Fruit fly (Drosophila melanogaster) whole organism, embryonic: ENCODE results near the gene Iyd.
A peak's percentile ranks its signal among the peaks of the same experiment; 100 is the strongest.

Experiments
- Ada2b ChIP-seq: fragments of 200-800 bp; sonication (Bioruptor generic); IDR thresholded peaks from 2 replicates; pipeline ENCODE4 v1.3.6; 2022; ENCODE audit warnings: missing biosample characterization, missing genetic modification characterization
- Antp ChIP-seq: fragments of 200-800 bp; sonication (Bioruptor generic); optimal IDR thresholded peaks from 3 replicates; lab custom pipeline; 2016; ENCODE audit warnings: missing biosample characterization, missing genetic modification characterization
- C15 ChIP-seq: fragments of 200-800 bp; sonication (Bioruptor generic); IDR thresholded peaks from 3 replicates; pipeline ENCODE4 v1.3.6; 2022; ENCODE audit warnings: missing biosample characterization, missing genetic modification characterization
- CG10274 ChIP-seq: fragments of 200-800 bp; sonication (Bioruptor generic); optimal IDR thresholded peaks from 3 replicates; lab custom pipeline; 2017; ENCODE audit warnings: missing biosample characterization, mild to moderate bottlenecking, missing genetic modification characterization
- CG10321 ChIP-seq: fragments of 200-800 bp; sonication (Bioruptor generic); IDR thresholded peaks from 2 replicates; pipeline ENCODE4 v1.3.6; 2022; ENCODE audit warnings: missing biosample characterization, missing genetic modification characterization
- CG10565 ChIP-seq: fragments of 200-800 bp; sonication (Bioruptor generic); optimal IDR thresholded peaks from 3 replicates; lab custom pipeline; 2016; ENCODE audit warnings: missing biosample characterization, mild to moderate bottlenecking, missing genetic modification characterization
- CG12299 ChIP-seq: fragments of 200-800 bp; sonication (Bioruptor generic); optimal IDR thresholded peaks from 2 replicates; lab custom pipeline; 2018; ENCODE audit warnings: missing biosample characterization, mild to moderate bottlenecking, missing genetic modification characterization
- CG12769 ChIP-seq: fragments of 200-800 bp; sonication (Bioruptor generic); optimal IDR thresholded peaks from 2 replicates; lab custom pipeline; 2019; ENCODE audit warnings: missing biosample characterization, mild to moderate bottlenecking, missing genetic modification characterization, moderate library complexity
- CG12942 ChIP-seq: fragments of 200-800 bp; sonication (Bioruptor generic); optimal IDR thresholded peaks from 3 replicates; lab custom pipeline; 2016; ENCODE audit warnings: missing biosample characterization, missing genetic modification characterization
- CG13296 ChIP-seq: fragments of 200-800 bp; sonication (Bioruptor generic); optimal IDR thresholded peaks from 3 replicates; lab custom pipeline; 2018; ENCODE audit warnings: missing biosample characterization, mild to moderate bottlenecking, missing genetic modification characterization
- CG1529 ChIP-seq: fragments of 200-800 bp; sonication (Bioruptor generic); optimal IDR thresholded peaks from 3 replicates; lab custom pipeline; 2018; ENCODE audit warnings: missing biosample characterization, missing genetic modification characterization
- CG15514 ChIP-seq: fragments of 200-800 bp; sonication (Bioruptor generic); optimal IDR thresholded peaks from 3 replicates; lab custom pipeline; 2017; ENCODE audit warnings: missing biosample characterization, missing genetic modification characterization, mild to moderate bottlenecking, moderate library complexity, missing genetic modification reagents
- CG18262 ChIP-seq: fragments of 200-800 bp; optimal IDR thresholded peaks from 3 replicates; lab custom pipeline; 2019; ENCODE audit warnings: missing biosample characterization, mild to moderate bottlenecking, missing genetic modification characterization, moderate library complexity
- CG3995 ChIP-seq: fragments of 200-800 bp; sonication (Bioruptor generic); optimal IDR thresholded peaks from 3 replicates; lab custom pipeline; 2016; ENCODE audit warnings: missing biosample characterization, missing genetic modification characterization
- CG5245 ChIP-seq: fragments of 200-800 bp; sonication (Bioruptor generic); optimal IDR thresholded peaks from 3 replicates; lab custom pipeline; 2016; ENCODE audit warnings: missing biosample characterization, missing genetic modification characterization
- CG7928 ChIP-seq: fragments of 200-800 bp; sonication (Bioruptor generic); optimal IDR thresholded peaks from 2 replicates; lab custom pipeline; 2017; ENCODE audit warnings: missing biosample characterization, mild to moderate bottlenecking, missing genetic modification characterization
- CG8924 ChIP-seq: fragments of 200-800 bp; optimal IDR thresholded peaks from 3 replicates; lab custom pipeline; 2019; ENCODE audit warnings: missing biosample characterization, mild to moderate bottlenecking, missing genetic modification characterization, moderate library complexity
- CG9437 ChIP-seq: fragments of 200-800 bp; sonication (Bioruptor generic); optimal IDR thresholded peaks from 2 replicates; lab custom pipeline; 2018; ENCODE audit warnings: missing biosample characterization, mild to moderate bottlenecking, missing genetic modification characterization
- Dfd ChIP-seq, 2 experiments: fragments of >200 bp; optimal IDR thresholded peaks; 2 replicates each; lab custom pipeline; 2017; ENCODE audit warnings: missing biosample characterization in 2 of 2, missing genetic modification characterization in 2 of 2
- Doc3 ChIP-seq: fragments of 200-800 bp; sonication (Bioruptor generic); IDR thresholded peaks from 3 replicates; pipeline ENCODE4 v1.3.6; 2022; ENCODE audit warnings: missing biosample characterization, missing genetic modification characterization; ENCODE audit not compliant: partially characterized antibody
- Fer1 ChIP-seq: fragments of 200-800 bp; sonication (Bioruptor generic); optimal IDR thresholded peaks from 2 replicates; lab custom pipeline; 2017; ENCODE audit warnings: missing biosample characterization, mild to moderate bottlenecking, missing genetic modification characterization
- Fer2 ChIP-seq: fragments of 200-800 bp; sonication (Bioruptor generic); optimal IDR thresholded peaks from 2 replicates; lab custom pipeline; 2018; ENCODE audit warnings: missing biosample characterization, mild to moderate bottlenecking, missing genetic modification characterization, moderate library complexity
- Jarid2 ChIP-seq: fragments of 200-800 bp; sonication (Bioruptor generic); optimal IDR thresholded peaks from 3 replicates; lab custom pipeline; 2017; ENCODE audit warnings: mild to moderate bottlenecking, missing biosample characterization, missing genetic modification reagents, missing genetic modification characterization
- Meics ChIP-seq: fragments of 200-800 bp; sonication (Bioruptor generic); optimal IDR thresholded peaks from 2 replicates; lab custom pipeline; 2017; ENCODE audit warnings: missing biosample characterization, mild to moderate bottlenecking, missing genetic modification characterization
- Rfx ChIP-seq: fragments of 200-800 bp; sonication (Bioruptor generic); IDR thresholded peaks from 2 replicates; pipeline ENCODE4 v1.3.6; 2022; ENCODE audit warnings: missing biosample characterization, missing genetic modification characterization
- Scr ChIP-seq: fragments of 200-800 bp; sonication (Bioruptor generic); IDR thresholded peaks from 2 replicates; pipeline ENCODE4 v1.3.6; 2022; ENCODE audit warnings: missing biosample characterization, missing genetic modification characterization; ENCODE audit not compliant: partially characterized antibody
- abd-A ChIP-seq: fragments of 200-800 bp; sonication (Bioruptor generic); optimal IDR thresholded peaks from 3 replicates; lab custom pipeline; 2019; ENCODE audit warnings: missing biosample characterization, mild to moderate bottlenecking, missing genetic modification characterization, moderate library complexity
- amos ChIP-seq: fragments of 200-800 bp; sonication (Bioruptor generic); IDR thresholded peaks from 2 replicates; pipeline ENCODE4 v1.3.6; 2022; ENCODE audit warnings: missing biosample characterization, missing genetic modification characterization; ENCODE audit not compliant: partially characterized antibody
- ash1 ChIP-seq: fragments of 200-800 bp; sonication (Bioruptor generic); optimal IDR thresholded peaks from 2 replicates; lab custom pipeline; 2018; ENCODE audit warnings: missing biosample characterization, mild to moderate bottlenecking, missing genetic modification characterization
- cas ChIP-seq: fragments of 200-800 bp; sonication (Bioruptor generic); IDR thresholded peaks from 2 replicates; pipeline ENCODE4 v1.3.6; 2022; ENCODE audit warnings: missing biosample characterization, missing genetic modification characterization
- cato ChIP-seq: fragments of 200-800 bp; sonication (Bioruptor generic); optimal IDR thresholded peaks from 2 replicates; lab custom pipeline; 2016; ENCODE audit warnings: missing biosample characterization, missing genetic modification characterization, borderline replicate concordance
- dmrt11E ChIP-seq: fragments of 200-800 bp; sonication (Bioruptor generic); optimal IDR thresholded peaks from 3 replicates; lab custom pipeline; 2018; ENCODE audit warnings: missing biosample characterization, mild to moderate bottlenecking, missing genetic modification characterization, moderate library complexity
- fd96Cb ChIP-seq: fragments of 200-800 bp; sonication (Bioruptor generic); optimal IDR thresholded peaks from 2 replicates; lab custom pipeline; 2018; ENCODE audit warnings: missing biosample characterization, mild to moderate bottlenecking, missing genetic modification characterization, moderate library complexity
- grau ChIP-seq: fragments of 200-800 bp; optimal IDR thresholded peaks from 3 replicates; lab custom pipeline; 2019; ENCODE audit warnings: missing biosample characterization, mild to moderate bottlenecking, missing genetic modification characterization, moderate library complexity
- her ChIP-seq: fragments of 200-800 bp; sonication (Bioruptor generic); optimal IDR thresholded peaks from 2 replicates; lab custom pipeline; 2016; ENCODE audit warnings: missing biosample characterization, missing genetic modification characterization
- jing ChIP-seq: fragments of 200-800 bp; sonication (Bioruptor generic); optimal IDR thresholded peaks from 2 replicates; lab custom pipeline; 2018; ENCODE audit warnings: missing biosample characterization, mild to moderate bottlenecking, missing genetic modification characterization
- ken ChIP-seq: fragments of 200-800 bp; sonication (Bioruptor generic); IDR thresholded peaks from 3 replicates; pipeline ENCODE4 v1.3.6; 2022; ENCODE audit warnings: missing biosample characterization, missing genetic modification characterization
- klu ChIP-seq: fragments of 200-800 bp; sonication (Bioruptor generic); IDR thresholded peaks from 2 replicates; pipeline ENCODE4 v1.3.6; 2022; ENCODE audit warnings: missing biosample characterization, missing genetic modification characterization
- nau ChIP-seq: fragments of 200-800 bp; sonication (Bioruptor generic); optimal IDR thresholded peaks from 3 replicates; lab custom pipeline; 2017; ENCODE audit warnings: missing biosample characterization, mild to moderate bottlenecking, missing genetic modification characterization, missing genetic modification reagents
- pb ChIP-seq: fragments of 200-800 bp; sonication (Bioruptor generic); optimal IDR thresholded peaks from 3 replicates; lab custom pipeline; 2016; ENCODE audit warnings: missing biosample characterization, missing genetic modification characterization
- prd ChIP-seq, 3 experiments: fragments of >200 bp in 2 of 3; fragments of 200-800 bp in 1 of 3; sonication (Bioruptor generic) in 1 of 3; optimal IDR thresholded peaks in 2 of 3; IDR thresholded peaks in 1 of 3; 2 replicates in 2 of 3; 3 replicates in 1 of 3; pipeline versions ENCODE4 v1.3.6 to Lab custom; 2017 to 2022; ENCODE audit warnings: missing biosample characterization in 1 of 3, missing genetic modification characterization in 1 of 3
- repo ChIP-seq: fragments of 200-800 bp; sonication (Bioruptor generic); optimal IDR thresholded peaks from 2 replicates; lab custom pipeline; 2016; ENCODE audit warnings: missing biosample characterization, missing genetic modification characterization
- scrt ChIP-seq: fragments of 200-800 bp; sonication (Bioruptor generic); optimal IDR thresholded peaks from 2 replicates; lab custom pipeline; 2018; ENCODE audit warnings: missing biosample characterization, mild to moderate bottlenecking, missing genetic modification characterization, moderate library complexity
- shn ChIP-seq: fragments of 200-800 bp; sonication (Bioruptor generic); optimal IDR thresholded peaks from 3 replicates; lab custom pipeline; 2016; ENCODE audit warnings: missing biosample characterization, missing genetic modification characterization
- stwl ChIP-seq: fragments of 200-800 bp; sonication (Bioruptor generic); optimal IDR thresholded peaks from 3 replicates; lab custom pipeline; 2018; ENCODE audit warnings: missing biosample characterization, mild to moderate bottlenecking, missing genetic modification characterization, moderate library complexity
- tap ChIP-seq: fragments of 200-800 bp; optimal IDR thresholded peaks from 3 replicates; lab custom pipeline; 2019; ENCODE audit warnings: missing biosample characterization, mild to moderate bottlenecking, missing genetic modification characterization, moderate library complexity
- tgo ChIP-seq: fragments of 200-800 bp; sonication (Bioruptor generic); IDR thresholded peaks from 3 replicates; pipeline ENCODE4 v1.3.6; 2022; ENCODE audit warnings: missing biosample characterization, missing genetic modification characterization
- tll ChIP-seq, 2 experiments: fragments of 200-800 bp in 1 of 2; fragments of >200 bp in 1 of 2; sonication (Bioruptor generic) in 1 of 2; optimal IDR thresholded peaks; 2 replicates each; lab custom pipeline; 2017 to 2019; ENCODE audit warnings: missing biosample characterization in 2 of 2, missing genetic modification characterization in 2 of 2, mild to moderate bottlenecking in 1 of 2, moderate library complexity in 1 of 2

Gene Iyd

dm6 chr3L:11084557-11085231 is 11.4 kb downstream of the Iyd start (continued):
- TF ChIP-seq tll (GFP tag; optimal IDR thresholded peaks at IDR 0.05; lab: Kevin White, UChicago) (peak in 1 of 2 experiments; percentile 89), nau (GFP tag; lab: Kevin White, UChicago) (no peak), klu (peak; percentile 79), ash1 (GFP tag; lab: Kevin White, UChicago) (peak; percentile 33), cas (GFP tag; lab: Robert Waterston, UW) (peak; percentile 78), Dfd (GFP tag; optimal IDR thresholded peaks at IDR 0.05; lab: Kevin White, UChicago) (no peak), CG10321 (GFP tag; lab: Robert Waterston, UW) (peak; percentile 81), CG13296 (GFP tag; lab: Kevin White, UChicago) (peak; percentile 94), Jarid2 (GFP tag; lab: Kevin White, UChicago) (peak; percentile 83), Meics (peak; percentile 89), prd (optimal IDR thresholded peaks at IDR 0.05; lab: Kevin White, UChicago) (no peak), prd (GFP tag; IDR thresholded peaks at IDR 0.05; lab: Robert Waterston, UW) (peak; percentile 98), ken (GFP tag; lab: Robert Waterston, UW) (peak; percentile 95), scrt (peak; percentile 79), stwl (tag; lab: Kevin White, UChicago) (peak; percentile 62), CG12769 (peak; percentile 94), CG5245 (GFP tag; lab: Kevin White, UChicago) (peak; percentile 96), Scr (GFP tag; lab: Robert Waterston, UW) (no peak), CG1529 (GFP tag; lab: Kevin White, UChicago) (peak; percentile 97), CG10274 (GFP tag; lab: Kevin White, UChicago) (peak; percentile 73), CG12942 (peak; percentile 96), Antp (GFP tag; lab: Kevin White, UChicago) (peak; percentile 92), CG12299 (tag; lab: Kevin White, UChicago) (peak; percentile 94), jing (peak; percentile 93), Fer1 (GFP tag; lab: Kevin White, UChicago) (peak; percentile 94), cato (GFP tag; lab: Kevin White, UChicago) (peak; percentile 95), fd96Cb (tag; lab: Kevin White, UChicago) (peak; percentile 97), tgo (GFP tag; lab: Robert Waterston, UW) (peak; percentile 95), amos (GFP tag; lab: Robert Waterston, UW) (no peak), Ada2b (GFP tag; lab: Robert Waterston, UW) (peak; percentile 97), Rfx (GFP tag; lab: Robert Waterston, UW) (peak; percentile 95), shn (GFP tag; lab: Kevin White, UChicago) (peak; percentile 92), dmrt11E (tag; lab: Kevin White, UChicago) (peak; percentile 98), grau (tag; lab: Kevin White, UChicago) (peak; percentile 93), repo (GFP tag; lab: Kevin White, UChicago) (peak; percentile 96), Fer2 (tag; lab: Kevin White, UChicago) (peak; percentile 58), C15 (peak; percentile 81), CG3995 (GFP tag; lab: Kevin White, UChicago) (peak; percentile 46), tap (tag; lab: Kevin White, UChicago) (peak; percentile 96), her (peak; percentile 90), CG15514 (GFP tag; lab: Kevin White, UChicago) (peak; percentile 83), CG9437 (GFP tag; lab: Kevin White, UChicago) (peak; percentile 92), CG10565 (GFP tag; lab: Kevin White, UChicago) (peak; percentile 80), abd-A (tag; lab: Kevin White, UChicago) (no peak), CG18262 (tag; lab: Kevin White, UChicago) (peak; percentile 98), Doc3 (no peak), pb (GFP tag; lab: Kevin White, UChicago) (peak; percentile 94), CG7928 (GFP tag; lab: Kevin White, UChicago) (peak; percentile 61), CG8924 (tag; lab: Kevin White, UChicago) (peak; percentile 97)
